Fruit fly (Drosophila melanogaster): ENCODE data around the gene CG8086.

CG8086 gene

DNA sequence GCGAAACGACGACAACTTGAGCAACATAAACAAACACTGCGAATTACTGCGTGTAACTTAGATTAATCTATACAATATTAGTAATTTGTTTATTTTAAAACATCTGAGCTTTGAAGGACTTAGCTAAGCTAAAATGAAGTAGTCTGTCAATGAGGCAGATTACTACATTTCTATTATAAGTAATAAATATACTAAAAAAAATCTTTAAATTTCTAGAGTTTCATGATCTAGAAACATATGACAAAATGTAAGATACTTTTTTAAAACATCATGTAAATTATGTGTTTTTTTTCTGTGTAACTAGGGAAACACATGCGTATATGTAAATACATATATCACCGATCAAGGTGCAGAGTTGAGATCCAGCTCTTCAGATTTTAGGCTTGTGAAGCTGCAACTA lies 8.8 kb upstream of the CG8086 start (continued):
- peak; percentile 74 for TF ChIP-seq spab (GFP tag; optimal IDR thresholded peaks at IDR 0.05)
- TF ChIP-seq CG9139 (GFP tag; optimal IDR thresholded peaks at IDR 0.05): peak; percentile 81
- no peak for TF ChIP-seq CG31627 (GFP tag; optimal IDR thresholded peaks at IDR 0.05)
- TF ChIP-seq CG10631 (GFP tag; optimal IDR thresholded peaks at IDR 0.05): peak; percentile 81
- TF ChIP-seq fd59A (GFP tag; optimal IDR thresholded peaks at IDR 0.05): peak; percentile 68
- peak; percentile 76 for TF ChIP-seq CG11762 (GFP tag; optimal IDR thresholded peaks at IDR 0.05; ENCODE audit: insufficient read depth)
- peak; percentile 53 for TF ChIP-seq CG7368 (GFP tag; optimal IDR thresholded peaks at IDR 0.05)
- TF ChIP-seq vri (GFP tag; optimal IDR thresholded peaks at IDR 0.05): no peak
- peak; percentile 37 for TF ChIP-seq lz (GFP tag; optimal IDR thresholded peaks at IDR 0.05)
- no peak for TF ChIP-seq fkh (GFP tag; optimal IDR thresholded peaks at IDR 0.05)
- peak; percentile 77 for TF ChIP-seq CG10669 (GFP tag; optimal IDR thresholded peaks at IDR 0.05)
- peak; percentile 83 for TF ChIP-seq OdsH (GFP tag; optimal IDR thresholded peaks at IDR 0.05)
- no peak for TF ChIP-seq CG1621 (tag; optimal IDR thresholded peaks at IDR 0.05)
- TF ChIP-seq Eip78C (GFP tag): peak; percentile 93
- no peak for TF ChIP-seq Hr39 (GFP tag; optimal IDR thresholded peaks at IDR 0.05)
- peak; percentile 54 for TF ChIP-seq Hr4 (GFP tag; optimal IDR thresholded peaks at IDR 0.05)
- peak; percentile 22 for TF ChIP-seq Lpt (GFP tag; optimal IDR thresholded peaks at IDR 0.05)
- peak; percentile 90 for TF ChIP-seq CG15336 (GFP tag; IDR thresholded peaks at IDR 0.05)
- TF ChIP-seq CG6163 (GFP tag; IDR thresholded peaks at IDR 0.05): peak; percentile 72; the same call in 2 of the 3 replicates
- TF ChIP-seq Sox14 (GFP tag; optimal IDR thresholded peaks at IDR 0.05): peak; percentile 23
- peak; percentile 83 for TF ChIP-seq net (GFP tag; optimal IDR thresholded peaks at IDR 0.05)
- peak; percentile 92 for TF ChIP-seq CG8119 (GFP tag; IDR thresholded peaks at IDR 0.05)
- peak in 1 of 2 experiments; percentile 67 for TF ChIP-seq salr (GFP tag; optimal IDR thresholded peaks at IDR 0.05)
- peak; percentile 0 for TF ChIP-seq dac (GFP tag; optimal IDR thresholded peaks at IDR 0.05)
- TF ChIP-seq Eip93F (GFP tag; optimal IDR thresholded peaks at IDR 0.05): no peak
- TF ChIP-seq Eip75B (GFP tag; optimal IDR thresholded peaks at IDR 0.05): no peak
- TF ChIP-seq acj6 (GFP tag; optimal IDR thresholded peaks at IDR 0.05): peak; percentile 49
- TF ChIP-seq dsx (GFP tag; optimal IDR thresholded peaks at IDR 0.05; ENCODE audit: poor library complexity, severe bottlenecking): peak; percentile 82
- TF ChIP-seq Ets96B (tag; optimal IDR thresholded peaks at IDR 0.05): peak; percentile 57
- TF ChIP-seq CG8632 (GFP tag; optimal IDR thresholded peaks at IDR 0.05): peak; percentile 67
- no peak for TF ChIP-seq Sox102F (GFP tag; optimal IDR thresholded peaks at IDR 0.05)
- peak; percentile 12 for TF ChIP-seq Blimp-1 (GFP tag; optimal IDR thresholded peaks at IDR 0.05)
- peak; percentile 66 for TF ChIP-seq CG6792 (GFP tag; optimal IDR thresholded peaks at IDR 0.05)
- peak; percentile 49 for TF ChIP-seq topi (GFP tag; optimal IDR thresholded peaks at IDR 0.05)
- TF ChIP-seq CG8319 (GFP tag; optimal IDR thresholded peaks at IDR 0.05): peak; percentile 53
- TF ChIP-seq Gug (GFP tag; IDR thresholded peaks at IDR 0.05): peak; percentile 50; the same call in 1 of the 2 replicates
- peak; percentile 79 for TF ChIP-seq CG3919 (GFP tag; optimal IDR thresholded peaks at IDR 0.05)
- TF ChIP-seq CG16779 (tag; optimal IDR thresholded peaks at IDR 0.05): peak; percentile 20
- TF ChIP-seq CG6854 (GFP tag; optimal IDR thresholded peaks at IDR 0.05): no peak
- TF ChIP-seq pdm3 (GFP tag; optimal IDR thresholded peaks at IDR 0.05): peak; percentile 54

DNA sequence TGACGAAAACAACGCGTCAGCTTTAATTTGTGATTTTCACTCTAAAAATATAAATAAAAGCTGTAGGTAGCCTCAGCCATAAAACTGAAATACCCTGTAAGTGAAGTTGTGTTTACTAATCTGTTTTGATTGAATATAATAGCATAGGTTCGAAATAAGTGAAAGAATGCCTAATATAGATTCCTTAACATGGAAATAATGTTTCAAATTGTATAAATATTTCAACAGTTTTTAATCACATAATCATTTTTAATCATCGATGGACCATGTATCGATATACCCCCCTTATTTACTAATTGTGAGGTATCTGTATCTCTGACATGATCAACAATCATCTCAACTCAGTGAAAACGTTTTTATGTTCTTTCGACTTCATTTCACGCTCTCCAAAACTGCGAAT lies 1.9 kb downstream of the CG8086 start:
- TF ChIP-seq svp (GFP tag) (peak; percentile 67), CG8119 (GFP tag; IDR thresholded peaks at IDR 0.05) (0 out of 3 replicates have a peak, but pooled peaks have one; percentile 40), achi (GFP tag; optimal IDR thresholded peaks at IDR 0.05) (peak; percentile 21), pdm3 (GFP tag; optimal IDR thresholded peaks at IDR 0.05) (peak; percentile 4), CG10631 (GFP tag; optimal IDR thresholded peaks at IDR 0.05) (no peak), acj6 (GFP tag; optimal IDR thresholded peaks at IDR 0.05) (no peak), CG15336 (GFP tag; IDR thresholded peaks at IDR 0.05) (peak; percentile 39; the same call in 1 of the 2 replicates), Met (GFP tag; optimal IDR thresholded peaks at IDR 0.05) (peak; percentile 27), lz (GFP tag; optimal IDR thresholded peaks at IDR 0.05) (no peak), esn (GFP tag; optimal IDR thresholded peaks at IDR 0.05) (no peak), Hr4 (GFP tag; optimal IDR thresholded peaks at IDR 0.05) (no peak), eg (GFP tag; IDR thresholded peaks at IDR 0.05) (peak; percentile 51; the same call in 1 of the 3 replicates), CG11294 (GFP tag; IDR thresholded peaks at IDR 0.05) (peak; percentile 20; the same call in 1 of the 2 replicates), Sox102F (GFP tag; optimal IDR thresholded peaks at IDR 0.05) (no peak)

All from whole organism, prepupa.